Fruit fly (Drosophila melanogaster) whole organism, wandering third instar larva: ENCODE measurements around the gene alpha-Man-IIa.
A peak's percentile ranks its signal among the peaks of the same experiment; 100 is the strongest.

ENCODE experiments used
- Abd-B ChIP-seq: fragments of >200 bp; optimal IDR thresholded peaks from 2 replicates; lab custom pipeline; 2017; ENCODE audit warnings: missing biosample characterization, missing genetic modification characterization
- CG32264 ChIP-seq: fragments of 200-800 bp; sonication (Bioruptor generic); optimal IDR thresholded peaks from 2 replicates; lab custom pipeline; 2016; ENCODE audit warnings: missing biosample characterization, missing genetic modification characterization
- CG9705 ChIP-seq: fragments of 200-800 bp; sonication (Bioruptor generic); optimal IDR thresholded peaks from 2 replicates; lab custom pipeline; 2018; ENCODE audit warnings: missing biosample characterization, mild to moderate bottlenecking, missing genetic modification characterization
- CrebA ChIP-seq: fragments of 200-800 bp; sonication (Bioruptor generic); optimal IDR thresholded peaks from 2 replicates; lab custom pipeline; 2016; ENCODE audit warnings: missing biosample characterization, mild to moderate bottlenecking, missing genetic modification characterization, borderline replicate concordance
- Dfd ChIP-seq: fragments of >200 bp; optimal IDR thresholded peaks from 2 replicates; lab custom pipeline; 2017; ENCODE audit warnings: missing biosample characterization, missing genetic modification characterization
- Dif ChIP-seq: fragments of 200-275, 200-300 bp; sonication (Bioruptor generic); optimal IDR thresholded peaks from 2 replicates; lab custom pipeline; 2018; ENCODE audit warnings: missing biosample characterization, missing genetic modification characterization; ENCODE audit not compliant: partially characterized antibody
- GATAd ChIP-seq: sonication (Bioruptor generic); optimal IDR thresholded peaks from 2 replicates; lab custom pipeline; 2016; ENCODE audit warnings: missing biosample characterization, missing genetic modification characterization
- HLH106 ChIP-seq: fragments of 200-800 bp; optimal IDR thresholded peaks from 3 replicates; lab custom pipeline; 2019; ENCODE audit warnings: missing biosample characterization, mild to moderate bottlenecking, missing genetic modification characterization, moderate library complexity
- Hnf4 ChIP-seq: fragments of 200-800 bp; sonication (Bioruptor generic); optimal IDR thresholded peaks from 2 replicates; lab custom pipeline; 2016; ENCODE audit warnings: missing biosample characterization, mild to moderate bottlenecking, missing genetic modification characterization
- Hr78 ChIP-seq: fragments of >200 bp; optimal IDR thresholded peaks from 2 replicates; lab custom pipeline; 2017; ENCODE audit warnings: missing biosample characterization, missing genetic modification characterization
- Hr83 ChIP-seq: fragments of 200-300 bp; sonication (Bioruptor generic); optimal IDR thresholded peaks from 2 replicates; lab custom pipeline; 2016; ENCODE audit warnings: missing biosample characterization, mild to moderate bottlenecking, missing genetic modification characterization, moderate library complexity; ENCODE audit not compliant: poor library complexity, severe bottlenecking
- Jra ChIP-seq: sonication (Bioruptor generic); optimal IDR thresholded peaks from 2 replicates; lab custom pipeline; 2016; ENCODE audit warnings: missing biosample characterization, missing genetic modification characterization
- Mio ChIP-seq: sonication (Bioruptor generic); optimal IDR thresholded peaks from 2 replicates; lab custom pipeline; 2016; ENCODE audit warnings: missing biosample characterization, missing genetic modification characterization
- Myc ChIP-seq: fragments of >200 bp; optimal IDR thresholded peaks from 2 replicates; lab custom pipeline; 2017
- N ChIP-seq: fragments of >200 bp; optimal IDR thresholded peaks from 2 replicates; lab custom pipeline; 2018; ENCODE audit warnings: missing biosample characterization, missing external identifiers, missing genetic modification characterization
- OdsH ChIP-seq: fragments of 200-800 bp; sonication (Bioruptor generic); optimal IDR thresholded peaks from 2 replicates; lab custom pipeline; 2016; ENCODE audit warnings: missing biosample characterization, mild to moderate bottlenecking, missing genetic modification characterization
- Rel ChIP-seq, 2 experiments: fragments of 200-800 bp; sonication (Bioruptor generic) in 1 of 2; optimal IDR thresholded peaks; 2 replicates in 1 of 2; 3 replicates in 1 of 2; lab custom pipeline; 2016 to 2019; ENCODE audit warnings: mild to moderate bottlenecking in 2 of 2, missing biosample characterization in 2 of 2, missing genetic modification characterization in 2 of 2, moderate library complexity in 1 of 2
- Sp1 ChIP-seq: fragments of 200-800 bp; sonication (Bioruptor generic); optimal IDR thresholded peaks from 3 replicates; lab custom pipeline; 2019; ENCODE audit warnings: missing biosample characterization, mild to moderate bottlenecking, missing genetic modification characterization, moderate library complexity
- Vsx2 ChIP-seq: fragments of 200-300, 225-300 bp; sonication (Bioruptor generic); optimal IDR thresholded peaks from 2 replicates; lab custom pipeline; 2018; ENCODE audit warnings: missing biosample characterization, missing genetic modification characterization; ENCODE audit not compliant: partially characterized antibody
- br ChIP-seq: fragments of 200-800 bp; sonication (Bioruptor generic); optimal IDR thresholded peaks from 2 replicates; lab custom pipeline; 2016; ENCODE audit warnings: missing biosample characterization, missing genetic modification characterization
- brk ChIP-seq: fragments of 200-800 bp; sonication (Bioruptor generic); optimal IDR thresholded peaks from 2 replicates; lab custom pipeline; 2016; ENCODE audit warnings: missing biosample characterization, mild to moderate bottlenecking, missing genetic modification characterization
- dl ChIP-seq, 2 experiments: fragments of 175-275, 200-275 bp in 1 of 2; fragments of 200-275 bp in 1 of 2; sonication (Bioruptor generic); optimal IDR thresholded peaks; lab custom pipeline; 2018; ENCODE audit warnings: mild to moderate bottlenecking in 2 of 2, missing biosample characterization in 2 of 2, missing genetic modification characterization in 2 of 2, moderate library complexity in 2 of 2; ENCODE audit not compliant: partially characterized antibody in 2 of 2, insufficient read depth in 1 of 2
- dmrt93B ChIP-seq: fragments of 200-800 bp; sonication (Bioruptor generic); optimal IDR thresholded peaks from 2 replicates; lab custom pipeline; 2018; ENCODE audit warnings: missing biosample characterization, mild to moderate bottlenecking, missing genetic modification characterization
- dsf ChIP-seq: sonication (Bioruptor generic); optimal IDR thresholded peaks from 2 replicates; lab custom pipeline; 2016; ENCODE audit warnings: missing biosample characterization, missing genetic modification characterization, borderline replicate concordance
- ey ChIP-seq: fragments of 200-800 bp; sonication (Bioruptor generic); optimal IDR thresholded peaks from 2 replicates; lab custom pipeline; 2016; ENCODE audit warnings: missing biosample characterization, missing genetic modification characterization
- foxo ChIP-seq, 2 experiments: fragments of 200-800 bp; sonication (Bioruptor generic); optimal IDR thresholded peaks; 2 replicates in 1 of 2; 3 replicates in 1 of 2; lab custom pipeline; 2016 to 2017; ENCODE audit warnings: missing biosample characterization in 2 of 2, missing genetic modification characterization in 2 of 2
- fru ChIP-seq: fragments of 200-800 bp; sonication (Bioruptor generic); optimal IDR thresholded peaks from 3 replicates; lab custom pipeline; 2016; ENCODE audit warnings: missing biosample characterization, mild to moderate bottlenecking, missing genetic modification characterization
- h ChIP-seq: fragments of 200-800 bp; sonication (Bioruptor generic); optimal IDR thresholded peaks from 3 replicates; lab custom pipeline; 2016; ENCODE audit warnings: missing biosample characterization, mild to moderate bottlenecking, missing genetic modification characterization
- jim ChIP-seq: fragments of 175-275, 200-325 bp; sonication (Bioruptor generic); optimal IDR thresholded peaks from 2 replicates; lab custom pipeline; 2016; ENCODE audit warnings: missing biosample characterization, mild to moderate bottlenecking, missing genetic modification characterization
- lola ChIP-seq: fragments of >200 bp; optimal IDR thresholded peaks from 2 replicates; lab custom pipeline; 2017; ENCODE audit warnings: missing biosample characterization, missing genetic modification characterization
- pan ChIP-seq: fragments of >200 bp; optimal IDR thresholded peaks from 2 replicates; lab custom pipeline; 2017
- psq ChIP-seq: fragments of 200-800 bp; sonication (Bioruptor generic); optimal IDR thresholded peaks from 3 replicates; lab custom pipeline; 2017; ENCODE audit warnings: missing biosample characterization, mild to moderate bottlenecking, missing genetic modification characterization, moderate library complexity
- rgr ChIP-seq: fragments of 200-800 bp; sonication (Bioruptor generic); optimal IDR thresholded peaks from 3 replicates; lab custom pipeline; 2016; ENCODE audit warnings: missing biosample characterization, mild to moderate bottlenecking, missing genetic modification characterization
- sage ChIP-seq: fragments of 200-800 bp; sonication (Bioruptor generic); optimal IDR thresholded peaks from 2 replicates; lab custom pipeline; 2016; ENCODE audit warnings: missing biosample characterization, mild to moderate bottlenecking, missing genetic modification characterization
- sv ChIP-seq: fragments of 200-800 bp; sonication (Bioruptor generic); optimal IDR thresholded peaks from 3 replicates; lab custom pipeline; 2016; ENCODE audit warnings: missing biosample characterization, missing genetic modification characterization
- tai ChIP-seq: sonication (Bioruptor generic); optimal IDR thresholded peaks from 2 replicates; lab custom pipeline; 2016; ENCODE audit warnings: missing biosample characterization, missing genetic modification characterization
- usp ChIP-seq: fragments of >200 bp; optimal IDR thresholded peaks from 2 replicates; lab custom pipeline; 2017; ENCODE audit warnings: missing biosample characterization, missing genetic modification characterization
- woc ChIP-seq: sonication (Bioruptor generic); optimal IDR thresholded peaks from 2 replicates; lab custom pipeline; 2016; ENCODE audit warnings: missing biosample characterization, mild to moderate bottlenecking, missing genetic modification characterization

The alpha-Man-IIa gene

DNA sequence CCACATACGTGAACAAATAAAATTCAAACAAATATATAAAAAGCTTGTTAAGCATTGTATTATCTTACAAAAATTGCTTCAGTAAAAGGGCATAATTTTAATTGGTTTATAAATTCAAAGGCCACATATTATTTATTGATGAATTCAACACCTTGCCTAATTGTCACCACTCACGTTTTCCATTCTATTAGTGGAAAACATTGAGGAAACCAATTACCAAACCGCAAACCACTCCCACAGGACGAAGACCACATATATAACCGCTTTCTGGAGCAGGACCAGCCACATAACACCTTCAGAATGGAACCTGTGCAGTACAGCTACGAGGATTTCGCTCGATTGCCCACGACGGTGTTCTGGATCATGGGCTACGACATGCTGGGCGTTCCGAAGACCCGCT is 14.5 kb upstream of the alpha-Man-IIa start, which contains the start of gene Or85f:
Gene Or85f, plus strand, starts transcription at position 301 of the 400 bp plus-strand sequence.
- TF ChIP-seq Jra (GFP tag; lab: Kevin White, UChicago) = no peak
- no peak for TF ChIP-seq usp
- no peak for TF ChIP-seq brk (GFP tag; lab: Kevin White, UChicago)
- no peak for TF ChIP-seq br
- TF ChIP-seq dmrt93B (GFP tag; lab: Kevin White, UChicago) = no peak
- TF ChIP-seq dl (GFP tag; optimal IDR thresholded peaks at IDR 0.05; lab: Kevin White, UChicago; ENCODE audit: insufficient read depth in 1 of 2, partially characterized antibody in 2 of 2) = no peak
- TF ChIP-seq CG32264 (GFP tag; lab: Kevin White, UChicago) = no peak
- no peak for TF ChIP-seq CrebA
- TF ChIP-seq Dfd (GFP tag; lab: Kevin White, UChicago) = no peak
- TF ChIP-seq Hr78 = no peak
- TF ChIP-seq Abd-B (GFP tag; lab: Kevin White, UChicago) = no peak
- no peak for TF ChIP-seq CG9705
- TF ChIP-seq N (GFP tag; lab: Kevin White, UChicago) = no peak
- TF ChIP-seq fru (GFP tag; lab: Kevin White, UChicago) = no peak
- TF ChIP-seq sage (GFP tag; lab: Kevin White, UChicago) = no peak
- TF ChIP-seq pan (lab: Kevin White, UChicago) = no peak
- no peak for TF ChIP-seq Dif (GFP tag; lab: Kevin White, UChicago)

DNA sequence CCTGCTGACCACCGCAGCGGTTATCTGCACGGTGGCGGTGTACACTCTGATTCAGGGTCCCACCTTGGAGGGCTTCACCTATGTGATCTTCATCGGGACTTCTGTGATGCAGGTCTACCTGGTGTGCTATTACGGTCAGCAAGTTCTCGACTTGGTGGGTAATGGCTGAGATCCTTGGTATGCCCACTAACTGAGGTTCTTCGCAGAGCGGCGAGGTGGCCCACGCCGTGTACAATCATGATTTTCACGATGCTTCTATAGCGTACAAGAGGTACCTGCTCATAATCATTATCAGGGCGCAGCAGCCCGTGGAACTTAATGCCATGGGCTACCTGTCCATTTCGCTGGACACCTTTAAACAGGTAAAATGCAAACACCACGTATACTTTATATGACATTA is 13.3 kb upstream of the alpha-Man-IIa start:
- TF ChIP-seq Abd-B (GFP tag; lab: Kevin White, UChicago) (no peak), rgr (GFP tag; lab: Kevin White, UChicago) (no peak), sage (GFP tag; lab: Kevin White, UChicago) (no peak), dsf (GFP tag; lab: Kevin White, UChicago) (no peak), lola (no peak), GATAd (no peak), fru (GFP tag; lab: Kevin White, UChicago) (no peak), Vsx2 (no peak), HLH106 (tag; lab: Kevin White, UChicago) (no peak), tai (GFP tag; lab: Kevin White, UChicago) (no peak), sv (no peak), CG9705 (no peak)

DNA sequence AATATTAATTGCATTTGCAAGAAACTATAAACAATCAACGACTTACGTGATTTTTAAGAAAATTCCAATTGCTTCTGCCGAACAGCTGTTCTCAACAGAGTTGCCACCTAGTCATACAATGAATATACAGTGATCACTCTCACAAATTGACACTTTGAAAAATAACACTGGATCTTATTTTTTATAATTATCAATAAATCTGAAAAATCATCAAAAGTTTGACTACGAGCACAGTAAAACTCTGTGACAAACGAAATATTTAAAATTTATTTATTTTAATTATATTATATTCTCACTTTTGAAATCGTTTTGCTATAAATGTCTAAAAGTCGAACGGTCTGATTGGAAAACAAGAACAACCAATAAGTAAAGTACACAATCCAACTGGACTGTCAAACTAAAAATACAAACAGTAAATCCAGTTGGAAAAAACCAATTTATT is 12.4 kb upstream of the alpha-Man-IIa start, which contains the start of gene CG34117:
Gene CG34117, minus strand, starts transcription at position 103 of the 442 bp plus-strand sequence.
- TF ChIP-seq Myc (lab: Kevin White, UChicago) = no peak
- TF ChIP-seq rgr (GFP tag; lab: Kevin White, UChicago) = peak; percentile 87
- no peak for TF ChIP-seq brk (GFP tag; lab: Kevin White, UChicago)
- TF ChIP-seq CG9705 = peak; percentile 55
- no peak for TF ChIP-seq CrebA
- no peak for TF ChIP-seq lola
- TF ChIP-seq Dif (GFP tag; lab: Kevin White, UChicago) = no peak
- peak; percentile 86 for TF ChIP-seq Hnf4 (GFP tag; lab: Kevin White, UChicago)
- TF ChIP-seq Sp1 (GFP tag; lab: Kevin White, UChicago) = peak; percentile 75
- TF ChIP-seq usp = no peak
- no peak for TF ChIP-seq Rel (GFP tag; optimal IDR thresholded peaks at IDR 0.05; lab: Kevin White, UChicago)
- peak; percentile 68 for TF ChIP-seq Rel (tag; optimal IDR thresholded peaks at IDR 0.05; lab: Kevin White, UChicago)
- peak in 1 of 2 experiments; percentile 89 for TF ChIP-seq foxo (GFP tag; optimal IDR thresholded peaks at IDR 0.05; lab: Kevin White, UChicago)
- TF ChIP-seq GATAd = no peak
- TF ChIP-seq dmrt93B (GFP tag; lab: Kevin White, UChicago) = peak; percentile 45
- TF ChIP-seq jim (GFP tag; lab: Kevin White, UChicago) = peak; percentile 11
- no peak for TF ChIP-seq Hr78
- TF ChIP-seq HLH106 (tag; lab: Kevin White, UChicago) = peak; percentile 76
- TF ChIP-seq Mio (GFP tag; lab: Kevin White, UChicago) = no peak
- no peak for TF ChIP-seq tai (GFP tag; lab: Kevin White, UChicago)
- TF ChIP-seq Vsx2 = no peak
- peak; percentile 81 for TF ChIP-seq h (GFP tag; lab: Kevin White, UChicago)
- TF ChIP-seq dsf (GFP tag; lab: Kevin White, UChicago) = peak; percentile 57
- peak; percentile 75 for TF ChIP-seq ey (GFP tag; lab: Kevin White, UChicago)
- TF ChIP-seq N (GFP tag; lab: Kevin White, UChicago) = no peak
- peak; percentile 65 for TF ChIP-seq sage (GFP tag; lab: Kevin White, UChicago)
- TF ChIP-seq Hr83 = peak; percentile 75
- TF ChIP-seq OdsH = peak; percentile 78
- TF ChIP-seq CG32264 (GFP tag; lab: Kevin White, UChicago) = no peak
- TF ChIP-seq br = peak; percentile 47
- TF ChIP-seq Abd-B (GFP tag; lab: Kevin White, UChicago) = no peak
- peak; percentile 72 for TF ChIP-seq psq (GFP tag; lab: Kevin White, UChicago)
- no peak for TF ChIP-seq dl (GFP tag; optimal IDR thresholded peaks at IDR 0.05; lab: Kevin White, UChicago; ENCODE audit: insufficient read depth in 1 of 2, partially characterized antibody in 2 of 2)
- no peak for TF ChIP-seq pan (lab: Kevin White, UChicago)
- TF ChIP-seq Jra (GFP tag; lab: Kevin White, UChicago) = peak; percentile 70
- TF ChIP-seq sv = peak; percentile 73
- TF ChIP-seq Dfd (GFP tag; lab: Kevin White, UChicago) = no peak
- TF ChIP-seq woc = peak; percentile 76
- peak; percentile 69 for TF ChIP-seq fru (GFP tag; lab: Kevin White, UChicago)
